Worm (Caenorhabditis elegans) whole organism, L4 larva: Measurements from ENCODE around the gene F59A1.11.

ENCODE experiments used
- D1046.2 ChIP-seq: fragments of 200-800 bp; sonication (Bioruptor generic); IDR thresholded peaks from 2 replicates; pipeline ENCODE4 v1.3.6; 2022; ENCODE audit warnings: missing genetic modification characterization, missing compliant biosample characterization
- F44E2.7 ChIP-seq: fragments of 200-800 bp; sonication (Bioruptor generic); IDR thresholded peaks from 2 replicates; pipeline ENCODE4 v2.1.2; 2022; ENCODE audit warnings: missing genetic modification characterization, missing compliant biosample characterization
- Y105C5A.15 ChIP-seq: fragments of 200-800 bp; sonication (Bioruptor generic); IDR thresholded peaks from 2 replicates; pipeline ENCODE4 v1.3.6; 2022; ENCODE audit warnings: missing genetic modification characterization, missing compliant biosample characterization
- ZK337.2 ChIP-seq: fragments of 200-800 bp; sonication (Bioruptor generic); IDR thresholded peaks from 2 replicates; pipeline ENCODE4 v1.3.6; 2022; ENCODE audit warnings: missing genetic modification reagents, missing genetic modification characterization, missing compliant biosample characterization
- ama-1 ChIP-seq: fragments of 150-350 bp; optimal IDR thresholded peaks from 2 replicates; lab custom pipeline; 2014; ENCODE audit warnings: inconsistent platforms, mixed read lengths
- arid-1 ChIP-seq: fragments of 200-800 bp; sonication (Bioruptor generic); conservative IDR thresholded peaks from 2 replicates; pipeline ENCODE4 v1.3.6; 2022; ENCODE audit warnings: missing genetic modification reagents, missing genetic modification characterization, missing compliant biosample characterization
- ceh-20 ChIP-seq: fragments of 200-800 bp; sonication (Bioruptor generic); IDR thresholded peaks from 2 replicates; pipeline ENCODE4 v1.3.6; 2022; ENCODE audit warnings: missing genetic modification reagents, missing genetic modification characterization, missing compliant biosample characterization
- ceh-28 ChIP-seq: fragments of 150-350 bp; optimal IDR thresholded peaks from 2 replicates; lab custom pipeline; 2014; ENCODE audit warnings: missing biosample characterization, missing genetic modification reagents, missing genetic modification characterization
- ceh-82 ChIP-seq: sonication (generic microtip); optimal IDR thresholded peaks from 2 replicates; lab custom pipeline; 2017; ENCODE audit warnings: missing biosample characterization, missing genetic modification characterization
- dmd-8 ChIP-seq: fragments of 200-800 bp; sonication (Bioruptor generic); IDR thresholded peaks from 2 replicates; pipeline ENCODE4 v1.3.6; 2022; ENCODE audit warnings: missing genetic modification characterization, missing compliant biosample characterization
- dpl-1 ChIP-seq: fragments of 150-350 bp; optimal IDR thresholded peaks from 2 replicates; lab custom pipeline; 2014; ENCODE audit warnings: missing biosample characterization, missing genetic modification reagents, missing genetic modification characterization
- duxl-1 ChIP-seq: sonication (generic microtip); optimal IDR thresholded peaks from 2 replicates; lab custom pipeline; 2016; ENCODE audit warnings: mild to moderate bottlenecking, missing genetic modification characterization, moderate library complexity, missing compliant biosample characterization; ENCODE audit not compliant: poor library complexity
- egl-27 ChIP-seq: sonication (generic microtip); optimal IDR thresholded peaks from 3 replicates; lab custom pipeline; 2017; ENCODE audit warnings: missing biosample characterization, missing genetic modification reagents, missing genetic modification characterization
- hlh-11 ChIP-seq: fragments of 200-800 bp; sonication (Bioruptor generic); optimal IDR thresholded peaks from 2 replicates; lab custom pipeline; 2018; ENCODE audit warnings: mild to moderate bottlenecking, missing genetic modification characterization, missing compliant biosample characterization
- hmg-1.1 ChIP-seq: fragments of 200-800 bp; sonication (Bioruptor generic); IDR thresholded peaks from 2 replicates; pipeline ENCODE4 v1.3.6; 2022; ENCODE audit warnings: missing genetic modification reagents, missing genetic modification characterization, missing compliant biosample characterization
- lim-7 ChIP-seq: fragments of 200-800 bp; sonication (Bioruptor generic); IDR thresholded peaks from 2 replicates; pipeline ENCODE4 v1.3.6; 2022; ENCODE audit warnings: missing genetic modification characterization, missing compliant biosample characterization
- lin-38 ChIP-seq: fragments of 200-800 bp; sonication (Bioruptor generic); IDR thresholded peaks from 2 replicates; pipeline ENCODE4 v1.3.6; 2022; ENCODE audit warnings: missing genetic modification reagents, missing genetic modification characterization, missing compliant biosample characterization
- lsy-2 ChIP-seq, 2 experiments: fragments of 150-350 bp in 1 of 2; sonication (generic microtip) in 1 of 2; optimal IDR thresholded peaks; 2 replicates each; lab custom pipeline; 2014 to 2017; ENCODE audit warnings: missing biosample characterization in 2 of 2, missing genetic modification characterization in 2 of 2
- mep-1 ChIP-seq: fragments of 150-350 bp; sonication (generic microtip); optimal IDR thresholded peaks from 3 replicates; lab custom pipeline; 2014; ENCODE audit warnings: missing biosample characterization, missing genetic modification characterization
- mes-2 ChIP-seq: sonication (generic microtip); optimal IDR thresholded peaks from 2 replicates; lab custom pipeline; 2016; ENCODE audit warnings: missing genotype, mild to moderate bottlenecking, missing genetic modification characterization, missing compliant biosample characterization; ENCODE audit not compliant: poor library complexity, severe bottlenecking
- nhr-102 ChIP-seq: sonication (generic microtip); optimal IDR thresholded peaks from 2 replicates; lab custom pipeline; 2016; ENCODE audit warnings: mild to moderate bottlenecking, missing genetic modification characterization, moderate library complexity, missing compliant biosample characterization
- nhr-11 ChIP-seq: fragments of 150-350 bp; optimal IDR thresholded peaks from 2 replicates; lab custom pipeline; 2014; ENCODE audit warnings: missing biosample characterization, missing genetic modification characterization
- nhr-111 ChIP-seq: fragments of 200-800 bp; sonication (Bioruptor generic); optimal IDR thresholded peaks from 2 replicates; lab custom pipeline; 2018; ENCODE audit warnings: mild to moderate bottlenecking, missing genetic modification characterization, missing compliant biosample characterization
- nhr-25 ChIP-seq: sonication (generic microtip); optimal IDR thresholded peaks from 2 replicates; lab custom pipeline; 2017; ENCODE audit warnings: missing genetic modification characterization, mild to moderate bottlenecking, missing compliant biosample characterization, antibody characterized with exemption, moderate library complexity, borderline replicate concordance; ENCODE audit not compliant: insufficient read depth
- nhr-76 ChIP-seq: fragments of 150-350 bp; optimal IDR thresholded peaks from 2 replicates; lab custom pipeline; 2014; ENCODE audit warnings: missing biosample characterization, missing genetic modification characterization
- pha-4 ChIP-seq, 2 experiments: fragments of 150-350 bp in 1 of 2; fragments of 200-800 bp in 1 of 2; sonication (Bioruptor generic) in 1 of 2; IDR thresholded peaks in 1 of 2; optimal IDR thresholded peaks in 1 of 2; 2 replicates each; pipeline versions ENCODE4 v1.3.6 to Lab custom; 2014 to 2022; ENCODE audit warnings: missing genetic modification characterization in 2 of 2, missing genetic modification reagents in 2 of 2, missing biosample characterization in 1 of 2, missing compliant biosample characterization in 1 of 2
- rbr-2 ChIP-seq: sonication (generic microtip); optimal IDR thresholded peaks from 2 replicates; lab custom pipeline; 2016; ENCODE audit warnings: missing genotype, missing genetic modification characterization, missing compliant biosample characterization
- set-16 ChIP-seq: fragments of 200-800 bp; sonication (Bioruptor generic); IDR thresholded peaks from 2 replicates; pipeline ENCODE4 v1.3.6; 2022; ENCODE audit warnings: missing genetic modification reagents, missing genetic modification characterization, missing compliant biosample characterization
- tag-97 ChIP-seq: fragments of 200-800 bp; sonication (Bioruptor generic); IDR thresholded peaks from 2 replicates; pipeline ENCODE4 v1.3.6; 2022; ENCODE audit warnings: missing genetic modification characterization, missing compliant biosample characterization
- tra-1 ChIP-seq: fragments of 200-800 bp; sonication (Bioruptor generic); IDR thresholded peaks from 2 replicates; pipeline ENCODE4 v1.3.6; 2022; ENCODE audit warnings: missing genetic modification reagents, missing genetic modification characterization, missing compliant biosample characterization
- vab-7 ChIP-seq: fragments of 200-800 bp; sonication (Bioruptor generic); IDR thresholded peaks from 2 replicates; pipeline ENCODE4 v1.3.6; 2022; ENCODE audit warnings: missing genetic modification reagents, missing genetic modification characterization, missing compliant biosample characterization
- zag-1 ChIP-seq: fragments of 150-350 bp; optimal IDR thresholded peaks from 2 replicates; lab custom pipeline; 2014; ENCODE audit warnings: missing biosample characterization, missing genetic modification characterization
- ztf-7 ChIP-seq: fragments of 150-350 bp; optimal IDR thresholded peaks from 2 replicates; lab custom pipeline; 2014; ENCODE audit warnings: missing biosample characterization, missing genetic modification characterization

F59A1.11 gene

ce11 chrV:17684857-17685256, 19.1 kb upstream of the F59A1.11 start, which contains the start of the genes F59A1.16 and F59A1.6:
Gene F59A1.16 (minus strand): TSS chrV:17684957.
Gene F59A1.6 (plus strand): TSS chrV:17685141.
- TF ChIP-seq ceh-20 (GFP tag; lab: Robert Waterston, UW) (no peak), nhr-111 (GFP tag; lab: Kevin White, UChicago) (no peak), ama-1 (lab: Kevin White, UChicago) (no peak), D1046.2 (no peak), dmd-8 (GFP tag; lab: Robert Waterston, UW) (no peak), ceh-28 (tag; lab: Kevin White, UChicago) (no peak), pha-4 (GFP tag; IDR thresholded peaks at IDR 0.05; lab: Robert Waterston, UW) (no peak), pha-4 (tag; optimal IDR thresholded peaks at IDR 0.05; lab: Kevin White, UChicago) (no peak), hlh-11 (tag; lab: Kevin White, UChicago) (no peak), lim-7 (GFP tag; lab: Robert Waterston, UW) (no peak), ZK337.2 (no peak), vab-7 (GFP tag; lab: Robert Waterston, UW) (no peak), tag-97 (no peak), ztf-7 (tag; lab: Kevin White, UChicago) (no peak), nhr-25 (tag; lab: Kevin White, UChicago) (no peak), nhr-76 (no peak), tra-1 (GFP tag; lab: Robert Waterston, UW) (no peak), duxl-1 (tag; lab: Kevin White, UChicago) (no peak), lsy-2 (tag; optimal IDR thresholded peaks at IDR 0.05; lab: Kevin White, UChicago) (no peak)
- TF ChIP-seq, all 104 proteins: peak for 0

DNA sequence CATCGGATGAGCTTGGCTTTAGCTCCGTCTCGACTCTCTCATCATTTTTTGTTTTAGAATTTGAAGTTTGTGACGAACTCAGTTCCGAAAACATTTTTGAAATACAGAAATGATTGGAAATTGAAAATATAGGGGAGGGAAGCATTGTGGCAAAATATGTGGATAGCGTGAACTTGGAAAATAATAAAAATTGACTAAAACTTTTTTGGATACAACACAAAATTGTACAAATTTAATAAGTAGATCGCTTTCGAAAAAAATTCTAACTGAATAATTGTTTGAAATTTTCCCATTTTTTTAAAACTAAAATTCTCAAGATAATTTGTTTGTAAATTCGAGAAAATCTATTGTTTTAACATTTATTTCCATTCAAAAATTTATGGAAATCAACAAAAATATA, 18.0 kb upstream of the F59A1.11 start, which contains the start of gene F59A1.15:
Gene F59A1.15 (minus strand): TSS at position 101 of the 400 bp plus-strand sequence.
- TF ChIP-seq duxl-1 (tag; lab: Kevin White, UChicago) (no peak), dpl-1 (GFP tag; lab: Kevin White, UChicago) (no peak), lin-38 (no peak), nhr-11 (tag; lab: Kevin White, UChicago) (no peak)

ce11 chrV:17683290-17683689, 17.5 kb upstream of the F59A1.11 start:
- TF ChIP-seq hmg-1.1 (GFP tag; lab: Robert Waterston, UW) (no peak), egl-27 (tag; lab: Kevin White, UChicago) (no peak), F44E2.7 (GFP tag; lab: Robert Waterston, UW) (no peak), set-16 (GFP tag; lab: Robert Waterston, UW) (peak; percentile 84)

ce11 chrV:17676553-17676952, 10.7 kb upstream of the F59A1.11 start, which contains the start of gene str-92:
Gene str-92 (minus strand): TSS chrV:17676653.
- TF ChIP-seq ceh-20 (GFP tag; lab: Robert Waterston, UW) = no peak
- no peak for TF ChIP-seq rbr-2 (tag; lab: Kevin White, UChicago)
- no peak for TF ChIP-seq zag-1 (tag; lab: Kevin White, UChicago)
- TF ChIP-seq nhr-102 (tag; lab: Kevin White, UChicago) = no peak
- no peak for TF ChIP-seq arid-1 (GFP tag; lab: Robert Waterston, UW)
- TF ChIP-seq ceh-82 = no peak
- TF ChIP-seq ZK337.2 = no peak
- TF ChIP-seq mep-1 (tag; lab: Kevin White, UChicago) = no peak

ce11 chrV:17673343-17673742, 7.5 kb upstream of the F59A1.11 start, which contains the start of gene str-93:
Gene str-93 (minus strand): TSS chrV:17673443.
- TF ChIP-seq mes-2 (tag; lab: Kevin White, UChicago) (no peak), F44E2.7 (GFP tag; lab: Robert Waterston, UW) (no peak), Y105C5A.15 (GFP tag; lab: Robert Waterston, UW) (no peak), tra-1 (GFP tag; lab: Robert Waterston, UW) (no peak)
